Fruit fly (Drosophila melanogaster) whole organism, embryonic: ENCODE measurements around the gene Invadolysin.

Source experiments
- Atf3 ChIP-seq: fragments of 200-800 bp; sonication (Bioruptor generic); optimal IDR thresholded peaks from 3 replicates; lab custom pipeline; 2016; ENCODE audit warnings: missing biosample characterization, missing genetic modification characterization
- BEAF-32 ChIP-seq: fragments of 200-800 bp; sonication (Bioruptor generic); optimal IDR thresholded peaks from 3 replicates; lab custom pipeline; 2017; ENCODE audit warnings: missing biosample characterization, missing genetic modification characterization, mild to moderate bottlenecking, moderate library complexity, missing genetic modification reagents
- CG10267 ChIP-seq: fragments of 200-800 bp; sonication (Bioruptor generic); optimal IDR thresholded peaks from 2 replicates; lab custom pipeline; 2018; ENCODE audit warnings: missing biosample characterization, mild to moderate bottlenecking, missing genetic modification characterization, moderate library complexity
- CG11085 ChIP-seq: fragments of 200-800 bp; sonication (Bioruptor generic); IDR thresholded peaks from 2 replicates; pipeline ENCODE4 v1.3.6; 2022; ENCODE audit warnings: missing biosample characterization, missing genetic modification characterization
- CG11696 ChIP-seq: fragments of 200-800 bp; sonication (Bioruptor generic); IDR thresholded peaks from 2 replicates; pipeline ENCODE4 v1.3.6; 2022; ENCODE audit warnings: missing biosample characterization, missing genetic modification characterization
- CG1233 ChIP-seq: fragments of 200-800 bp; sonication (Bioruptor generic); optimal IDR thresholded peaks from 4 replicates; lab custom pipeline; 2018; ENCODE audit warnings: missing biosample characterization, mild to moderate bottlenecking, missing genetic modification characterization
- CG1529 ChIP-seq: fragments of 200-800 bp; sonication (Bioruptor generic); optimal IDR thresholded peaks from 3 replicates; lab custom pipeline; 2018; ENCODE audit warnings: missing biosample characterization, missing genetic modification characterization
- CG16813 ChIP-seq: fragments of 200-800 bp; sonication (Bioruptor generic); IDR thresholded peaks from 3 replicates; pipeline ENCODE4 v1.3.6; 2022; ENCODE audit warnings: missing biosample characterization, missing genetic modification characterization; ENCODE audit not compliant: partially characterized antibody
- CG17186 ChIP-seq: fragments of 200-800 bp; sonication (Bioruptor generic); optimal IDR thresholded peaks from 3 replicates; lab custom pipeline; 2017; ENCODE audit warnings: missing biosample characterization, missing genetic modification reagents, missing genetic modification characterization
- CG2875 ChIP-seq: fragments of 200-800 bp; sonication (Bioruptor generic); optimal IDR thresholded peaks from 2 replicates; lab custom pipeline; 2017; ENCODE audit warnings: missing biosample characterization, mild to moderate bottlenecking, missing genetic modification characterization, missing genetic modification reagents
- CG30431 ChIP-seq: fragments of 200-800 bp; sonication (Bioruptor generic); optimal IDR thresholded peaks from 2 replicates; lab custom pipeline; 2017; ENCODE audit warnings: missing biosample characterization, missing genetic modification characterization
- CG42726 ChIP-seq: fragments of 200-800 bp; sonication (Bioruptor generic); IDR thresholded peaks from 2 replicates; pipeline ENCODE4 v1.3.6; 2022; ENCODE audit warnings: missing biosample characterization, missing genetic modification characterization; ENCODE audit not compliant: partially characterized antibody
- CG4404 ChIP-seq: fragments of 200-800 bp; sonication (Bioruptor generic); IDR thresholded peaks from 2 replicates; pipeline ENCODE4 v1.3.6; 2022; ENCODE audit warnings: missing biosample characterization, missing genetic modification characterization
- CG4707 ChIP-seq: fragments of 200-800 bp; sonication (Bioruptor generic); optimal IDR thresholded peaks from 2 replicates; lab custom pipeline; 2018; ENCODE audit warnings: missing biosample characterization, mild to moderate bottlenecking, missing genetic modification characterization, moderate library complexity
- CG6689 ChIP-seq: fragments of 200-800 bp; sonication (Bioruptor generic); IDR thresholded peaks from 2 replicates; pipeline ENCODE4 v1.3.6; 2022; ENCODE audit warnings: missing biosample characterization, missing genetic modification characterization
- CG7745 ChIP-seq: fragments of 200-800 bp; sonication (Bioruptor generic); optimal IDR thresholded peaks from 2 replicates; lab custom pipeline; 2018; ENCODE audit warnings: missing biosample characterization, mild to moderate bottlenecking, missing genetic modification characterization, moderate library complexity
- CG8281 ChIP-seq: fragments of 200-800 bp; sonication (Bioruptor generic); optimal IDR thresholded peaks from 2 replicates; lab custom pipeline; 2018; ENCODE audit warnings: missing biosample characterization, mild to moderate bottlenecking, missing genetic modification characterization, moderate library complexity
- CG9609 ChIP-seq: fragments of 200-800 bp; sonication (Bioruptor generic); optimal IDR thresholded peaks from 3 replicates; lab custom pipeline; 2016; ENCODE audit warnings: missing biosample characterization, missing genetic modification characterization
- CG9876 ChIP-seq: fragments of 200-800 bp; sonication (Bioruptor generic); optimal IDR thresholded peaks from 2 replicates; lab custom pipeline; 2016; ENCODE audit warnings: missing biosample characterization, missing genetic modification characterization
- D ChIP-seq, 2 experiments: fragments of 200-800 bp in 1 of 2; fragments of >200 bp in 1 of 2; sonication (Bioruptor generic) in 1 of 2; optimal IDR thresholded peaks; 2 replicates in 1 of 2; 3 replicates in 1 of 2; lab custom pipeline; 2017; ENCODE audit warnings: mild to moderate bottlenecking in 1 of 2, missing biosample characterization in 1 of 2, missing genetic modification characterization in 1 of 2, missing genetic modification reagents in 1 of 2
- Ets97D ChIP-seq: fragments of 200-800 bp; sonication (Bioruptor generic); optimal IDR thresholded peaks from 3 replicates; lab custom pipeline; 2016; ENCODE audit warnings: missing biosample characterization, missing genetic modification characterization
- GATAe ChIP-seq: fragments of 200-800 bp; sonication (Bioruptor generic); conservative IDR thresholded peaks from 2 replicates; pipeline ENCODE4 v1.3.6; 2022; ENCODE audit warnings: missing biosample characterization, missing genetic modification characterization
- HHEX ChIP-seq: fragments of 200-800 bp; sonication (Bioruptor generic); optimal IDR thresholded peaks from 3 replicates; lab custom pipeline; 2017; ENCODE audit warnings: missing biosample characterization, mild to moderate bottlenecking, missing genetic modification characterization, missing genetic modification reagents
- Hmx ChIP-seq: fragments of 200-800 bp; sonication (Bioruptor generic); optimal IDR thresholded peaks from 2 replicates; lab custom pipeline; 2016; ENCODE audit warnings: missing biosample characterization, missing genetic modification characterization
- Hr3 ChIP-seq: fragments of 200-800 bp; sonication (Bioruptor generic); optimal IDR thresholded peaks from 3 replicates; lab custom pipeline; 2016; ENCODE audit warnings: missing biosample characterization, missing genetic modification characterization
- Mes4 ChIP-seq: fragments of 200-800 bp; sonication (Bioruptor generic); optimal IDR thresholded peaks from 2 replicates; lab custom pipeline; 2016; ENCODE audit warnings: missing biosample characterization, missing genetic modification characterization
- Myb ChIP-seq: fragments of 200-800 bp; sonication (Bioruptor generic); optimal IDR thresholded peaks from 2 replicates; lab custom pipeline; 2016; ENCODE audit warnings: missing biosample characterization, missing genetic modification characterization
- NC2α ChIP-seq: fragments of 200-800 bp; sonication (Bioruptor generic); optimal IDR thresholded peaks from 2 replicates; lab custom pipeline; 2016; ENCODE audit warnings: missing biosample characterization, missing genetic modification characterization
- NFAT ChIP-seq: fragments of 200-800 bp; sonication (Bioruptor generic); IDR thresholded peaks from 2 replicates; pipeline ENCODE4 v1.3.6; 2022; ENCODE audit warnings: missing biosample characterization, missing genetic modification characterization
- Opbp ChIP-seq: fragments of 200-800 bp; sonication (Bioruptor generic); IDR thresholded peaks from 3 replicates; pipeline ENCODE4 v1.3.6; 2022; ENCODE audit warnings: missing biosample characterization, missing genetic modification characterization; ENCODE audit not compliant: partially characterized antibody
- Sox100B ChIP-seq: fragments of 200-800 bp; sonication (Bioruptor generic); optimal IDR thresholded peaks from 3 replicates; lab custom pipeline; 2018; ENCODE audit warnings: missing biosample characterization, mild to moderate bottlenecking, missing genetic modification characterization
- ac ChIP-seq: fragments of 200-800 bp; sonication (Bioruptor generic); optimal IDR thresholded peaks from 3 replicates; lab custom pipeline; 2017; ENCODE audit warnings: missing biosample characterization, mild to moderate bottlenecking, missing genetic modification characterization
- ara ChIP-seq: fragments of 200-800 bp; sonication (Bioruptor generic); IDR thresholded peaks from 2 replicates; pipeline ENCODE4 v1.3.6; 2022; ENCODE audit warnings: missing biosample characterization, missing genetic modification characterization
- ato ChIP-seq: fragments of 200-800 bp; sonication (Bioruptor generic); IDR thresholded peaks from 2 replicates; pipeline ENCODE4 v1.3.6; 2022; ENCODE audit warnings: missing biosample characterization, missing genetic modification characterization; ENCODE audit not compliant: partially characterized antibody
- az2 ChIP-seq: fragments of 200-800 bp; sonication (Bioruptor generic); optimal IDR thresholded peaks from 3 replicates; lab custom pipeline; 2016; ENCODE audit warnings: missing biosample characterization, missing genetic modification characterization
- chinmo ChIP-seq: fragments of 200-800 bp; sonication (Bioruptor generic); IDR thresholded peaks from 4 replicates; pipeline ENCODE4 v1.3.6; 2022; ENCODE audit warnings: missing biosample characterization, missing genetic modification characterization; ENCODE audit not compliant: partially characterized antibody
- eyg ChIP-seq: fragments of 200-800 bp; sonication (Bioruptor generic); optimal IDR thresholded peaks from 3 replicates; lab custom pipeline; 2016; ENCODE audit warnings: missing biosample characterization, missing genetic modification characterization
- gem ChIP-seq: fragments of 200-800 bp; sonication (Bioruptor generic); optimal IDR thresholded peaks from 2 replicates; lab custom pipeline; 2019; ENCODE audit warnings: missing biosample characterization, mild to moderate bottlenecking, missing genetic modification characterization, moderate library complexity
- hbn ChIP-seq: fragments of 200-800 bp; sonication (Bioruptor generic); IDR thresholded peaks from 2 replicates; pipeline ENCODE4 v1.3.6; 2022; ENCODE audit warnings: missing biosample characterization, missing genetic modification characterization; ENCODE audit not compliant: partially characterized antibody
- luna ChIP-seq: fragments of 200-800 bp; sonication (Bioruptor generic); optimal IDR thresholded peaks from 2 replicates; lab custom pipeline; 2016; ENCODE audit warnings: missing biosample characterization, missing genetic modification characterization
- oc ChIP-seq: fragments of 200-800 bp; sonication (Bioruptor generic); optimal IDR thresholded peaks from 2 replicates; lab custom pipeline; 2018; ENCODE audit warnings: missing biosample characterization, mild to moderate bottlenecking, missing genetic modification characterization, moderate library complexity
- odd ChIP-seq: fragments of 200-800 bp; sonication (Bioruptor generic); optimal IDR thresholded peaks from 2 replicates; lab custom pipeline; 2017; ENCODE audit warnings: missing biosample characterization, mild to moderate bottlenecking, missing genetic modification characterization
- org-1 ChIP-seq: fragments of 200-800 bp; sonication (Bioruptor generic); optimal IDR thresholded peaks from 2 replicates; lab custom pipeline; 2017; ENCODE audit warnings: missing biosample characterization, missing genetic modification characterization
- salm ChIP-seq: fragments of 200-800 bp; sonication (Bioruptor generic); optimal IDR thresholded peaks from 2 replicates; lab custom pipeline; 2018; ENCODE audit warnings: missing biosample characterization, mild to moderate bottlenecking, missing genetic modification characterization
- shn ChIP-seq: fragments of 200-800 bp; sonication (Bioruptor generic); optimal IDR thresholded peaks from 3 replicates; lab custom pipeline; 2016; ENCODE audit warnings: missing biosample characterization, missing genetic modification characterization
- tll ChIP-seq, 2 experiments: fragments of 200-800 bp in 1 of 2; fragments of >200 bp in 1 of 2; sonication (Bioruptor generic) in 1 of 2; optimal IDR thresholded peaks; 2 replicates each; lab custom pipeline; 2017 to 2019; ENCODE audit warnings: missing biosample characterization in 2 of 2, missing genetic modification characterization in 2 of 2, mild to moderate bottlenecking in 1 of 2, moderate library complexity in 1 of 2
- vvl ChIP-seq: fragments of 200-800 bp; sonication (Bioruptor generic); IDR thresholded peaks from 2 replicates; pipeline ENCODE4 v1.3.6; 2022; ENCODE audit warnings: missing biosample characterization, missing genetic modification characterization
- wek ChIP-seq: fragments of 200-800 bp; sonication (Bioruptor generic); optimal IDR thresholded peaks from 3 replicates; lab custom pipeline; 2018; ENCODE audit warnings: missing biosample characterization, mild to moderate bottlenecking, missing genetic modification characterization, moderate library complexity
- zfh1 ChIP-seq: fragments of 200-800 bp; sonication (Bioruptor generic); IDR thresholded peaks from 3 replicates; pipeline ENCODE4 v1.3.6; 2022; ENCODE audit warnings: missing biosample characterization, missing genetic modification characterization

Gene Invadolysin

DNA sequence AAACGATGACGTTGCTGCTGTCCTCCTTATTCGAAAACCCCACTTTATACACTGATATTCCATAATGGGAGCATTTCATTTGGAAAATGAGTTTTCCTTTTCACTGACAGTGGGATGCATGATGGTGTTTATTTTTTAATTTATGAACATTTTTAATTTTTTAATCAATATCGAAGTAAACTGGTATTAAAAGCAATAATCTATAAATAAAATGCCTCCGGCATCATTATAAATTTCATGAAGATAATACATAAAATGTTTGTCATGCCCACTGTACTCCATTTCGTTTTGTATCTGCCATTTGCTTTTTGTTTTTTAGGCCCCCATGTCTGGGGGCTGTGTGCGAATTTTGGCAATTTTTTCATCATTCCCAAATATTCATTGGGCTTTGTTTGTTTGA is 14.4 kb upstream of the Invadolysin start (continued):
- no peak for TF ChIP-seq shn (GFP tag; lab: Kevin White, UChicago)
- peak; percentile 55; the same call in 1 of the 3 replicates for TF ChIP-seq zfh1 (GFP tag; lab: Robert Waterston, UW)
- no peak for TF ChIP-seq hbn (GFP tag; lab: Robert Waterston, UW)
- TF ChIP-seq Atf3 (GFP tag; lab: Kevin White, UChicago), result no peak
- TF ChIP-seq eyg (GFP tag; lab: Kevin White, UChicago), result no peak
- no peak for TF ChIP-seq CG9876 (GFP tag; lab: Kevin White, UChicago)
- no peak for TF ChIP-seq odd (GFP tag; lab: Kevin White, UChicago)
- peak; percentile 82 for TF ChIP-seq gem (tag; lab: Kevin White, UChicago)
- TF ChIP-seq Hmx, result no peak
- peak; percentile 45 for TF ChIP-seq org-1 (GFP tag; lab: Kevin White, UChicago)
- TF ChIP-seq ara, result 0 out of 2 replicates have a peak, but pooled peaks have one; percentile 16
- peak; percentile 58 for TF ChIP-seq HHEX (GFP tag; lab: Kevin White, UChicago)
- no peak for TF ChIP-seq NC2α (GFP tag; lab: Kevin White, UChicago)
- TF ChIP-seq Sox100B (GFP tag; lab: Kevin White, UChicago), result peak; percentile 47
- peak; percentile 8 for TF ChIP-seq Myb
- no peak for TF ChIP-seq tll (GFP tag; optimal IDR thresholded peaks at IDR 0.05; lab: Kevin White, UChicago)
- TF ChIP-seq CG11085 (GFP tag; lab: Robert Waterston, UW), result no peak
- no peak for TF ChIP-seq ac
- no peak for TF ChIP-seq BEAF-32 (GFP tag; lab: Kevin White, UChicago)
- TF ChIP-seq CG6689 (GFP tag; lab: Robert Waterston, UW), result peak; percentile 80
- no peak for TF ChIP-seq CG1529 (GFP tag; lab: Kevin White, UChicago)
- TF ChIP-seq CG9609, result no peak
- TF ChIP-seq CG42726 (GFP tag; lab: Robert Waterston, UW), result no peak
- TF ChIP-seq CG1233 (GFP tag; lab: Kevin White, UChicago), result peak; percentile 14
- TF ChIP-seq NFAT, result no peak
- no peak for TF ChIP-seq wek
- TF ChIP-seq CG4707, result peak; percentile 33
- TF ChIP-seq ato, result no peak
- TF ChIP-seq Opbp (GFP tag; lab: Robert Waterston, UW), result no peak
- TF ChIP-seq CG10267 (tag; lab: Kevin White, UChicago), result peak; percentile 52
- peak; percentile 11 for TF ChIP-seq oc
- TF ChIP-seq CG8281 (tag; lab: Kevin White, UChicago), result peak; percentile 20
- peak; percentile 20 for TF ChIP-seq Hr3 (GFP tag; lab: Kevin White, UChicago)
- no peak for TF ChIP-seq CG4404 (GFP tag; lab: Robert Waterston, UW)
- no peak for TF ChIP-seq CG17186 (GFP tag; lab: Kevin White, UChicago)
- 0 out of 2 replicates have a peak, but pooled peaks have one; percentile 33 for TF ChIP-seq CG11696 (GFP tag; lab: Robert Waterston, UW)
- TF ChIP-seq chinmo, result no peak
- TF ChIP-seq CG2875 (GFP tag; lab: Kevin White, UChicago), result no peak
- TF ChIP-seq CG16813 (GFP tag; lab: Robert Waterston, UW), result no peak
- TF ChIP-seq salm (tag; lab: Kevin White, UChicago), result peak; percentile 16
- no peak for TF ChIP-seq D (optimal IDR thresholded peaks at IDR 0.05; lab: Kevin White, UChicago)
- peak; percentile 26 for TF ChIP-seq D (GFP tag; optimal IDR thresholded peaks at IDR 0.05; lab: Kevin White, UChicago)
- no peak for TF ChIP-seq CG7745 (tag; lab: Kevin White, UChicago)
- no peak for TF ChIP-seq luna (GFP tag; lab: Kevin White, UChicago)
- TF ChIP-seq vvl (GFP tag; lab: Robert Waterston, UW), result peak; percentile 81
- TF ChIP-seq CG30431, result no peak
- no peak for TF ChIP-seq Ets97D
- no peak for TF ChIP-seq GATAe
- TF ChIP-seq Mes4 (GFP tag; lab: Kevin White, UChicago), result no peak
- peak; percentile 55 for TF ChIP-seq az2 (GFP tag; lab: Kevin White, UChicago)
